Fruit fly (Drosophila melanogaster): ENCODE measurements around the gene CG14109.

The CG14109 gene

dm6 chr3L:13403141-13403867, 37.4 kb upstream of the CG14109 start (continued):
- TF ChIP-seq CG1603 (tag; optimal IDR thresholded peaks at IDR 0.05), result no peak
- TF ChIP-seq CG9215 (GFP tag; IDR thresholded peaks at IDR 0.05), result no peak
- no peak for TF ChIP-seq CG8765 (GFP tag; IDR thresholded peaks at IDR 0.05)
- peak; percentile 69 for TF ChIP-seq CG9727 (GFP tag; optimal IDR thresholded peaks at IDR 0.05)
- peak; percentile 42 for TF ChIP-seq zf30C (GFP tag; optimal IDR thresholded peaks at IDR 0.05)
- peak; percentile 96 for TF ChIP-seq sens (GFP tag)
- no peak for TF ChIP-seq crp (GFP tag; optimal IDR thresholded peaks at IDR 0.05)
- no peak for TF ChIP-seq yki (optimal IDR thresholded peaks at IDR 0.05)
- no peak for TF ChIP-seq Dfd (GFP tag; optimal IDR thresholded peaks at IDR 0.05)
- no peak for TF ChIP-seq toy (GFP tag; IDR thresholded peaks at IDR 0.05)
- TF ChIP-seq Poxn (GFP tag; IDR thresholded peaks at IDR 0.05), result no peak
- TF ChIP-seq CG8944 (GFP tag; optimal IDR thresholded peaks at IDR 0.05), result no peak
- no peak for TF ChIP-seq CG3726 (GFP tag; IDR thresholded peaks at IDR 0.05)
- no peak for TF ChIP-seq br (optimal IDR thresholded peaks at IDR 0.05)
- TF ChIP-seq ranshi (GFP tag; IDR thresholded peaks at IDR 0.05), result no peak
- TF ChIP-seq CG13287 (GFP tag; IDR thresholded peaks at IDR 0.05; ENCODE audit: partially characterized antibody), result 0 out of 2 replicates have a peak, but pooled peaks have one; percentile 21
- TF ChIP-seq CG17829 (tag; optimal IDR thresholded peaks at IDR 0.05), result peak; percentile 35
- no peak for TF ChIP-seq Drgx (GFP tag; IDR thresholded peaks at IDR 0.05)
- TF ChIP-seq CG31441 (GFP tag; IDR thresholded peaks at IDR 0.05), result peak; percentile 60; the same call in 1 of the 2 replicates
- peak; percentile 60 for TF ChIP-seq fd96Cb (tag; optimal IDR thresholded peaks at IDR 0.05)
- no peak for TF ChIP-seq CG18599 (GFP tag; optimal IDR thresholded peaks at IDR 0.05)
- TF ChIP-seq pum (GFP tag; optimal IDR thresholded peaks at IDR 0.05), result no peak
- TF ChIP-seq tgo (GFP tag; IDR thresholded peaks at IDR 0.05), result no peak
- TF ChIP-seq Nf-YA (GFP tag; IDR thresholded peaks at IDR 0.05), result peak; percentile 81; the same call in 1 of the 2 replicates
- peak; percentile 10 for TF ChIP-seq jing (GFP tag; optimal IDR thresholded peaks at IDR 0.05)
- no peak for TF ChIP-seq CG42726 (GFP tag; IDR thresholded peaks at IDR 0.05; ENCODE audit: partially characterized antibody)
- TF ChIP-seq Doc3 (GFP tag; IDR thresholded peaks at IDR 0.05; ENCODE audit: partially characterized antibody), result no peak
- no peak; the same call in 1 of the 2 replicates for TF ChIP-seq CG4730 (GFP tag; IDR thresholded peaks at IDR 0.05)
- TF ChIP-seq HLHmδ (GFP tag; optimal IDR thresholded peaks at IDR 0.05), result peak; percentile 20
- no peak for TF ChIP-seq nau (GFP tag; optimal IDR thresholded peaks at IDR 0.05)
- no peak for TF ChIP-seq CG14860 (GFP tag; IDR thresholded peaks at IDR 0.05; ENCODE audit: partially characterized antibody)
- TF ChIP-seq Sox100B (GFP tag; optimal IDR thresholded peaks at IDR 0.05), result peak; percentile 49
- peak; percentile 98 for TF ChIP-seq Nf-YC (tag; optimal IDR thresholded peaks at IDR 0.05)
- TF ChIP-seq CG11456 (GFP tag; IDR thresholded peaks at IDR 0.05), result no peak
- TF ChIP-seq z (GFP tag; IDR thresholded peaks at IDR 0.05), result no peak; the same call in 2 of the 3 replicates
- no peak for TF ChIP-seq BtbVII (GFP tag; optimal IDR thresholded peaks at IDR 0.05)
- TF ChIP-seq pzg (GFP tag; optimal IDR thresholded peaks at IDR 0.05), result no peak
- peak; percentile 48 for TF ChIP-seq CG6689 (GFP tag; IDR thresholded peaks at IDR 0.05)
- peak; percentile 57 for TF ChIP-seq MTF-1 (GFP tag; optimal IDR thresholded peaks at IDR 0.05; ENCODE audit: borderline replicate concordance)
- no peak for TF ChIP-seq HLH3B (GFP tag; IDR thresholded peaks at IDR 0.05)
- no peak for TF ChIP-seq Bdp1 (GFP tag; optimal IDR thresholded peaks at IDR 0.05)
- TF ChIP-seq CG10979 (tag; optimal IDR thresholded peaks at IDR 0.05), result peak; percentile 62
- no peak for TF ChIP-seq BEAF-32 (GFP tag; optimal IDR thresholded peaks at IDR 0.05)
- TF ChIP-seq CG14441 (GFP tag; IDR thresholded peaks at IDR 0.05), result no peak
- no peak for TF ChIP-seq MESR4 (GFP tag; optimal IDR thresholded peaks at IDR 0.05)
- peak; percentile 47 for TF ChIP-seq CG16815 (GFP tag; optimal IDR thresholded peaks at IDR 0.05)
- no peak for TF ChIP-seq Jarid2 (GFP tag; optimal IDR thresholded peaks at IDR 0.05)
- no peak for TF ChIP-seq fd64A (GFP tag; optimal IDR thresholded peaks at IDR 0.05)
- TF ChIP-seq D (optimal IDR thresholded peaks at IDR 0.05), result no peak
- TF ChIP-seq D (GFP tag; optimal IDR thresholded peaks at IDR 0.05), result peak; percentile 64
